Fruit fly (Drosophila melanogaster) whole organism, prepupa: ENCODE results near the gene CG7453.

Experiments
- Blimp-1 ChIP-seq: fragments of 200-800 bp; sonication (Bioruptor generic); optimal IDR thresholded peaks from 3 replicates; lab custom pipeline; 2017; ENCODE audit warnings: missing biosample characterization, missing genetic modification characterization, mild to moderate bottlenecking, moderate library complexity, missing genetic modification reagents
- CG10631 ChIP-seq: fragments of 200-800 bp; sonication (Bioruptor generic); optimal IDR thresholded peaks from 2 replicates; lab custom pipeline; 2016; ENCODE audit warnings: missing biosample characterization, missing genetic modification characterization
- CG10669 ChIP-seq: fragments of 200-800 bp; sonication (Bioruptor generic); optimal IDR thresholded peaks from 3 replicates; lab custom pipeline; 2018; ENCODE audit warnings: missing biosample characterization, mild to moderate bottlenecking, missing genetic modification characterization, moderate library complexity
- CG11294 ChIP-seq: fragments of 200-800 bp; sonication (Bioruptor generic); IDR thresholded peaks from 2 replicates; pipeline ENCODE4 v1.3.6; 2022; ENCODE audit warnings: missing biosample characterization, missing genetic modification characterization
- CG11762 ChIP-seq: fragments of 200-800 bp; sonication (Bioruptor generic); optimal IDR thresholded peaks from 3 replicates; lab custom pipeline; 2016; ENCODE audit warnings: missing biosample characterization, missing genetic modification characterization; ENCODE audit not compliant: insufficient read depth
- CG11902 ChIP-seq: fragments of 200-800 bp; sonication (Bioruptor generic); optimal IDR thresholded peaks from 3 replicates; lab custom pipeline; 2016; ENCODE audit warnings: missing biosample characterization, missing genetic modification characterization
- CG15336 ChIP-seq: fragments of 200-800 bp; sonication (Bioruptor generic); IDR thresholded peaks from 2 replicates; pipeline ENCODE4 v1.3.6; 2022; ENCODE audit warnings: missing biosample characterization, missing genetic modification characterization
- CG16779 ChIP-seq: fragments of 200-800 bp; sonication (Bioruptor generic); optimal IDR thresholded peaks from 3 replicates; lab custom pipeline; 2017; ENCODE audit warnings: missing biosample characterization, mild to moderate bottlenecking, missing genetic modification characterization
- CG3032 ChIP-seq: fragments of 200-800 bp; optimal IDR thresholded peaks from 2 replicates; lab custom pipeline; 2019; ENCODE audit warnings: missing biosample characterization, mild to moderate bottlenecking, missing genetic modification characterization, moderate library complexity
- CG31627 ChIP-seq: fragments of 200-800 bp; sonication (Bioruptor generic); optimal IDR thresholded peaks from 3 replicates; lab custom pipeline; 2016; ENCODE audit warnings: missing biosample characterization, missing genetic modification characterization
- CG32006 ChIP-seq: fragments of 200-800 bp; sonication (Bioruptor generic); optimal IDR thresholded peaks from 3 replicates; lab custom pipeline; 2017; ENCODE audit warnings: missing biosample characterization, mild to moderate bottlenecking, missing genetic modification characterization
- CG34406 ChIP-seq: fragments of 200-800 bp; sonication (Bioruptor generic); optimal IDR thresholded peaks from 3 replicates; lab custom pipeline; 2016; ENCODE audit warnings: missing biosample characterization, missing genetic modification characterization
- CG4318 ChIP-seq: fragments of 200-800 bp; sonication (Bioruptor generic); optimal IDR thresholded peaks from 3 replicates; lab custom pipeline; 2017; ENCODE audit warnings: missing biosample characterization, mild to moderate bottlenecking, missing genetic modification characterization
- CG6276 ChIP-seq: fragments of 200-800 bp; sonication (Bioruptor generic); optimal IDR thresholded peaks from 2 replicates; lab custom pipeline; 2017; ENCODE audit warnings: missing biosample characterization, mild to moderate bottlenecking, missing genetic modification characterization
- CG6792 ChIP-seq: fragments of 200-800 bp; sonication (Bioruptor generic); optimal IDR thresholded peaks from 3 replicates; lab custom pipeline; 2016; ENCODE audit warnings: missing biosample characterization, missing genetic modification characterization
- CG6808 ChIP-seq: fragments of 200-800 bp; sonication (Bioruptor generic); optimal IDR thresholded peaks from 3 replicates; lab custom pipeline; 2017; ENCODE audit warnings: missing biosample characterization, missing genetic modification characterization, mild to moderate bottlenecking, moderate library complexity, missing genetic modification reagents
- CG6854 ChIP-seq: fragments of 200-800 bp; sonication (Bioruptor generic); optimal IDR thresholded peaks from 2 replicates; lab custom pipeline; 2017; ENCODE audit warnings: missing biosample characterization, mild to moderate bottlenecking, missing genetic modification characterization
- CG7368 ChIP-seq: fragments of 200-800 bp; sonication (Bioruptor generic); optimal IDR thresholded peaks from 3 replicates; lab custom pipeline; 2016; ENCODE audit warnings: missing biosample characterization, missing genetic modification characterization
- CG8319 ChIP-seq: fragments of 200-800 bp; sonication (Bioruptor generic); optimal IDR thresholded peaks from 3 replicates; lab custom pipeline; 2016; ENCODE audit warnings: missing biosample characterization, missing genetic modification characterization
- CG8632 ChIP-seq: fragments of 200-800 bp; sonication (Bioruptor generic); optimal IDR thresholded peaks from 3 replicates; lab custom pipeline; 2016; ENCODE audit warnings: missing biosample characterization, missing genetic modification characterization
- CG9139 ChIP-seq: fragments of 200-800 bp; sonication (Bioruptor generic); optimal IDR thresholded peaks from 3 replicates; lab custom pipeline; 2017; ENCODE audit warnings: missing biosample characterization, mild to moderate bottlenecking, missing genetic modification characterization
- Eip75B ChIP-seq: fragments of 200-800 bp; sonication (Bioruptor generic); optimal IDR thresholded peaks from 3 replicates; lab custom pipeline; 2016; ENCODE audit warnings: missing biosample characterization, missing genetic modification characterization
- Eip78C ChIP-seq: fragments of 200-800 bp; sonication (Bioruptor generic); peaks from one replicate; lab custom pipeline; 2016; ENCODE audit warnings: missing biosample characterization, missing genetic modification characterization
- Eip93F ChIP-seq: fragments of 200-800 bp; sonication (Bioruptor generic); optimal IDR thresholded peaks from 2 replicates; lab custom pipeline; 2016; ENCODE audit warnings: missing biosample characterization, mild to moderate bottlenecking, missing genetic modification characterization
- Ets21C ChIP-seq: fragments of 200-800 bp; sonication (Bioruptor generic); optimal IDR thresholded peaks from 3 replicates; lab custom pipeline; 2016; ENCODE audit warnings: missing biosample characterization, missing genetic modification characterization
- Gug ChIP-seq: fragments of 200-800 bp; sonication (Bioruptor generic); IDR thresholded peaks from 2 replicates; pipeline ENCODE4 v1.3.6; 2022; ENCODE audit warnings: missing biosample characterization, missing genetic modification characterization
- Hr39 ChIP-seq: fragments of 200-800 bp; sonication (Bioruptor generic); optimal IDR thresholded peaks from 2 replicates; lab custom pipeline; 2016; ENCODE audit warnings: missing biosample characterization, missing genetic modification characterization
- Hr4 ChIP-seq: fragments of 200-800 bp; sonication (Bioruptor generic); optimal IDR thresholded peaks from 3 replicates; lab custom pipeline; 2016; ENCODE audit warnings: missing biosample characterization, missing genetic modification characterization
- Lpt ChIP-seq: fragments of 200-800 bp; sonication (Bioruptor generic); optimal IDR thresholded peaks from 3 replicates; lab custom pipeline; 2016; ENCODE audit warnings: missing biosample characterization, missing genetic modification characterization
- Met ChIP-seq: fragments of 200-800 bp; sonication (Bioruptor generic); optimal IDR thresholded peaks from 3 replicates; lab custom pipeline; 2016; ENCODE audit warnings: missing biosample characterization, missing genetic modification characterization
- OdsH ChIP-seq: fragments of 200-800 bp; sonication (Bioruptor generic); optimal IDR thresholded peaks from 3 replicates; lab custom pipeline; 2016; ENCODE audit warnings: missing biosample characterization, missing genetic modification characterization
- Smox ChIP-seq: fragments of 200-800 bp; sonication (Bioruptor generic); optimal IDR thresholded peaks from 3 replicates; lab custom pipeline; 2016; ENCODE audit warnings: missing biosample characterization, missing genetic modification characterization
- Sox102F ChIP-seq: fragments of 200-800 bp; sonication (Bioruptor generic); optimal IDR thresholded peaks from 2 replicates; lab custom pipeline; 2016; ENCODE audit warnings: missing biosample characterization, mild to moderate bottlenecking, missing genetic modification characterization
- Sox14 ChIP-seq: fragments of 200-800 bp; sonication (Bioruptor generic); optimal IDR thresholded peaks from 3 replicates; lab custom pipeline; 2016; ENCODE audit warnings: missing biosample characterization, missing genetic modification characterization
- Sox15 ChIP-seq: fragments of 200-800 bp; sonication (Bioruptor generic); optimal IDR thresholded peaks from 3 replicates; lab custom pipeline; 2016; ENCODE audit warnings: missing biosample characterization, missing genetic modification characterization
- acj6 ChIP-seq: fragments of 200-800 bp; sonication (Bioruptor generic); optimal IDR thresholded peaks from 3 replicates; lab custom pipeline; 2016; ENCODE audit warnings: missing biosample characterization, missing genetic modification characterization
- cyc ChIP-seq: fragments of 200-800 bp; sonication (Bioruptor generic); optimal IDR thresholded peaks from 3 replicates; lab custom pipeline; 2016; ENCODE audit warnings: missing biosample characterization, missing genetic modification characterization
- dac ChIP-seq: fragments of 200-800 bp; sonication (Bioruptor generic); optimal IDR thresholded peaks from 2 replicates; lab custom pipeline; 2017; ENCODE audit warnings: missing biosample characterization, mild to moderate bottlenecking, missing genetic modification characterization
- eg ChIP-seq: fragments of 200-800 bp; sonication (Bioruptor generic); IDR thresholded peaks from 3 replicates; pipeline ENCODE4 v1.3.6; 2022; ENCODE audit warnings: missing biosample characterization, missing genetic modification characterization
- esn ChIP-seq: fragments of 200-800 bp; sonication (Bioruptor generic); optimal IDR thresholded peaks from 2 replicates; lab custom pipeline; 2016; ENCODE audit warnings: missing biosample characterization, mild to moderate bottlenecking, missing genetic modification characterization, moderate library complexity
- fd59A ChIP-seq: fragments of 200-800 bp; sonication (Bioruptor generic); optimal IDR thresholded peaks from 2 replicates; lab custom pipeline; 2017; ENCODE audit warnings: missing biosample characterization, mild to moderate bottlenecking, missing genetic modification characterization, missing genetic modification reagents
- fd85E ChIP-seq: fragments of 200-800 bp; sonication (Bioruptor generic); optimal IDR thresholded peaks from 3 replicates; lab custom pipeline; 2016; ENCODE audit warnings: missing biosample characterization, missing genetic modification characterization
- net ChIP-seq: fragments of 200-800 bp; sonication (Bioruptor generic); optimal IDR thresholded peaks from 3 replicates; lab custom pipeline; 2016; ENCODE audit warnings: missing biosample characterization, missing genetic modification characterization
- pdm3 ChIP-seq: fragments of 200-800 bp; sonication (Bioruptor generic); optimal IDR thresholded peaks from 3 replicates; lab custom pipeline; 2016; ENCODE audit warnings: missing biosample characterization, missing genetic modification characterization
- salr ChIP-seq, 2 experiments: fragments of 200-800 bp; sonication (Bioruptor generic); optimal IDR thresholded peaks; 3 replicates each; lab custom pipeline; 2016 to 2018; ENCODE audit warnings: missing biosample characterization in 2 of 2, missing genetic modification characterization in 2 of 2, mild to moderate bottlenecking in 1 of 2
- spab ChIP-seq: fragments of 200-800 bp; sonication (Bioruptor generic); optimal IDR thresholded peaks from 2 replicates; lab custom pipeline; 2017; ENCODE audit warnings: missing biosample characterization, mild to moderate bottlenecking, missing genetic modification characterization, missing genetic modification reagents
- ss ChIP-seq, 2 experiments: fragments of 200-800 bp; sonication (Bioruptor generic); optimal IDR thresholded peaks; 2 replicates in 1 of 2; 3 replicates in 1 of 2; lab custom pipeline; 2017 to 2018; ENCODE audit warnings: mild to moderate bottlenecking in 2 of 2, missing biosample characterization in 2 of 2, missing genetic modification characterization in 2 of 2, moderate library complexity in 1 of 2
- svp ChIP-seq: fragments of 200-800 bp; sonication (Bioruptor generic); peaks from one replicate; lab custom pipeline; 2016; ENCODE audit warnings: missing biosample characterization, missing genetic modification characterization
- topi ChIP-seq: fragments of 200-800 bp; sonication (Bioruptor generic); optimal IDR thresholded peaks from 3 replicates; lab custom pipeline; 2016; ENCODE audit warnings: missing biosample characterization, missing genetic modification characterization

Gene CG7453

dm6 chrX:19183121-19183520 is 3.1 kb downstream of the CG7453 start, which contains the start of gene CG33253:
CG33253 (plus strand) TSS chrX:19183421.
- TF ChIP-seq Sox102F (GFP tag; lab: Kevin White, UChicago) (no peak), CG8632 (GFP tag; lab: Kevin White, UChicago) (no peak), CG9139 (GFP tag; lab: Kevin White, UChicago) (no peak), Met (GFP tag; lab: Kevin White, UChicago) (no peak), CG10631 (no peak)

- peak; percentile 23 for TF ChIP-seq CG4318
- peak; percentile 88 for TF ChIP-seq CG31627 (GFP tag; lab: Kevin White, UChicago)
- peak; percentile 72 for TF ChIP-seq topi (GFP tag; lab: Kevin White, UChicago)
- peak; percentile 43 for TF ChIP-seq Blimp-1 (GFP tag; lab: Kevin White, UChicago)
- TF ChIP-seq CG10631, result peak; percentile 72
- peak; percentile 99 for TF ChIP-seq svp
- TF ChIP-seq fd59A, result peak; percentile 63
- peak; percentile 65 for TF ChIP-seq CG15336 (GFP tag; lab: Robert Waterston, UW)
- TF ChIP-seq fd85E (GFP tag; lab: Kevin White, UChicago), result no peak
- peak; percentile 15 for TF ChIP-seq CG9139 (GFP tag; lab: Kevin White, UChicago)
- peak; percentile 59 for TF ChIP-seq spab (GFP tag; lab: Kevin White, UChicago)
- TF ChIP-seq CG8319 (GFP tag; lab: Kevin White, UChicago), result peak; percentile 53
- peak; percentile 37 for TF ChIP-seq CG11902 (GFP tag; lab: Kevin White, UChicago)
- TF ChIP-seq Sox14 (GFP tag; lab: Kevin White, UChicago), result peak; percentile 87
- peak; percentile 12 to 71 for TF ChIP-seq ss (GFP tag; optimal IDR thresholded peaks at IDR 0.05; lab: Kevin White, UChicago)
- peak; percentile 57 for TF ChIP-seq CG6808 (GFP tag; lab: Kevin White, UChicago)
- peak; percentile 69 for TF ChIP-seq net (GFP tag; lab: Kevin White, UChicago)
- TF ChIP-seq CG34406 (GFP tag; lab: Kevin White, UChicago), result peak; percentile 73
- TF ChIP-seq Sox15 (GFP tag; lab: Kevin White, UChicago), result peak; percentile 64
- peak; percentile 77 for TF ChIP-seq Eip75B (GFP tag; lab: Kevin White, UChicago)
- peak; percentile 72 for TF ChIP-seq cyc
- TF ChIP-seq Eip93F (GFP tag; lab: Kevin White, UChicago), result peak; percentile 68
- peak; percentile 36 to 67 for TF ChIP-seq salr (GFP tag; optimal IDR thresholded peaks at IDR 0.05; lab: Kevin White, UChicago)
- peak; percentile 45 for TF ChIP-seq Gug (GFP tag; lab: Robert Waterston, UW)
- TF ChIP-seq CG10669 (GFP tag; lab: Kevin White, UChicago), result peak; percentile 67
- TF ChIP-seq CG6792 (GFP tag; lab: Kevin White, UChicago), result peak; percentile 83
- TF ChIP-seq Met (GFP tag; lab: Kevin White, UChicago), result peak; percentile 80
- TF ChIP-seq acj6 (GFP tag; lab: Kevin White, UChicago), result peak; percentile 78
- TF ChIP-seq Ets21C (GFP tag; lab: Kevin White, UChicago), result peak; percentile 77
- TF ChIP-seq Hr4 (GFP tag; lab: Kevin White, UChicago), result peak; percentile 73
- peak; percentile 10 for TF ChIP-seq dac (GFP tag; lab: Kevin White, UChicago)
- TF ChIP-seq CG8632 (GFP tag; lab: Kevin White, UChicago), result peak; percentile 72
- TF ChIP-seq CG6854, result no peak
- TF ChIP-seq Lpt (GFP tag; lab: Kevin White, UChicago), result peak; percentile 57
- peak; percentile 75 for TF ChIP-seq CG32006
- peak; percentile 61 for TF ChIP-seq CG3032
- peak; percentile 74 for TF ChIP-seq eg (GFP tag; lab: Robert Waterston, UW)
- TF ChIP-seq Sox102F (GFP tag; lab: Kevin White, UChicago), result peak; percentile 79
- TF ChIP-seq CG11762 (GFP tag; lab: Kevin White, UChicago), result peak; percentile 37
- peak; percentile 91 for TF ChIP-seq Eip78C
- TF ChIP-seq CG11294 (GFP tag; lab: Robert Waterston, UW), result 0 out of 2 replicates have a peak, but pooled peaks have one; percentile 26
- peak; percentile 83 for TF ChIP-seq OdsH (GFP tag; lab: Kevin White, UChicago)
- peak; percentile 85 for TF ChIP-seq pdm3 (GFP tag; lab: Kevin White, UChicago)
- TF ChIP-seq CG7368 (GFP tag; lab: Kevin White, UChicago), result peak; percentile 58
- TF ChIP-seq esn, result peak; percentile 86
- TF ChIP-seq Smox, result peak; percentile 82
- peak; percentile 52 for TF ChIP-seq CG16779
- TF ChIP-seq CG6276 (GFP tag; lab: Kevin White, UChicago), result no peak
- peak; percentile 85 for TF ChIP-seq Hr39 (GFP tag; lab: Kevin White, UChicago)
Observed at dm6 chrX:19187624-19188085, 7.7 kb downstream of the CG7453 start, which contains the start of gene Mec2. Mec2 (plus strand) TSS chrX:19188035.
